Fruit fly (Drosophila melanogaster): ENCODE results near the gene CG33169.

Gene CG33169

DNA sequence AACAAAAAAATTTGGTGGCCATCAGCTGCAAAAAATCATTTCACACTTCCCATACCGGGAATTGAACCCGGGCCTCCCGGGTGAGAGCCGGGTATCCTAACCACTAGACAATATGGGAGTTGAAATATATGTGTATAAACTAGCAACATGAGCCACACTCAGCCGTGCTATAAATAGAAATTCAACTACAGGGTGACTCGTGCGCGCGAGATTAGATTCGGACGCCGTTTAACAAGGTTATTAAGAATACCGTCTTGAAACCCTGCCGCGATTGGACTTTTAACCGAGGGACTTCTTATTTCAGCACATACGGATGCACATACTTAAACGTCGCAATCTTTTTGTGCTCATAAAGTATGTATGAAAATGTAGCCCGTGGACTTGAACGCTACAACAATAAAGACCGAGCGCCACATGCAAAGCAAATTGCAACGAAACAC, 16.0 kb upstream of the CG33169 start (continued):
- TF ChIP-seq stc (GFP tag; IDR thresholded peaks at IDR 0.05) (no peak), CG2202 (tag; optimal IDR thresholded peaks at IDR 0.05) (no peak), CG2875 (GFP tag; optimal IDR thresholded peaks at IDR 0.05) (no peak), Hr39 (optimal IDR thresholded peaks at IDR 0.05) (no peak), CG14014 (GFP tag; IDR thresholded peaks at IDR 0.05) (no peak), CG9437 (GFP tag; optimal IDR thresholded peaks at IDR 0.05) (no peak), odd (GFP tag; optimal IDR thresholded peaks at IDR 0.05) (no peak), slbo (GFP tag; IDR thresholded peaks at IDR 0.05) (no peak), Rfx (GFP tag; IDR thresholded peaks at IDR 0.05) (no peak), zf30C (GFP tag; optimal IDR thresholded peaks at IDR 0.05) (no peak), Max (GFP tag; optimal IDR thresholded peaks at IDR 0.05) (no peak), CG43689 (GFP tag; IDR thresholded peaks at IDR 0.05) (no peak), jing (GFP tag; optimal IDR thresholded peaks at IDR 0.05) (no peak), cas (GFP tag; IDR thresholded peaks at IDR 0.05) (0 out of 2 replicates have a peak, but pooled peaks have one; percentile 15), Blimp-1 (GFP tag; optimal IDR thresholded peaks at IDR 0.05) (no peak), Fer2 (tag; optimal IDR thresholded peaks at IDR 0.05) (no peak), CG6689 (GFP tag; IDR thresholded peaks at IDR 0.05) (no peak), MTF-1 (GFP tag; optimal IDR thresholded peaks at IDR 0.05; ENCODE audit: borderline replicate concordance) (no peak), CG33213 (GFP tag; optimal IDR thresholded peaks at IDR 0.05) (no peak), CG10366 (GFP tag; IDR thresholded peaks at IDR 0.05) (no peak), ssp (GFP tag; IDR thresholded peaks at IDR 0.05) (no peak), gsb-n (tag; optimal IDR thresholded peaks at IDR 0.05) (no peak), peb (GFP tag; IDR thresholded peaks at IDR 0.05) (no peak), fd64A (GFP tag; optimal IDR thresholded peaks at IDR 0.05) (no peak), H15 (GFP tag; IDR thresholded peaks at IDR 0.05) (no peak), E2f2 (GFP tag; IDR thresholded peaks at IDR 0.05) (no peak), hth (optimal IDR thresholded peaks at IDR 0.05) (no peak), Chrac-16 (GFP tag; optimal IDR thresholded peaks at IDR 0.05) (no peak), nerfin-2 (GFP tag; IDR thresholded peaks at IDR 0.05; ENCODE audit: partially characterized antibody) (peak; percentile 94), Hmx (GFP tag; optimal IDR thresholded peaks at IDR 0.05) (no peak), vnd (GFP tag; IDR thresholded peaks at IDR 0.05; ENCODE audit: partially characterized antibody) (peak; percentile 84), pzg (GFP tag; optimal IDR thresholded peaks at IDR 0.05) (no peak), vvl (GFP tag; IDR thresholded peaks at IDR 0.05) (0 out of 2 replicates have a peak, but pooled peaks have one; percentile 20), Lpt (GFP tag; optimal IDR thresholded peaks at IDR 0.05) (no peak), MBD-R2 (GFP tag; IDR thresholded peaks at IDR 0.05) (no peak), esg (GFP tag; conservative IDR thresholded peaks at IDR 0.05) (no peak), CG1529 (GFP tag; optimal IDR thresholded peaks at IDR 0.05) (no peak), Adf1 (GFP tag; IDR thresholded peaks at IDR 0.05) (no peak), CG9797 (GFP tag; optimal IDR thresholded peaks at IDR 0.05) (no peak), dan (GFP tag; IDR thresholded peaks at IDR 0.05) (no peak), HmgZ (tag; optimal IDR thresholded peaks at IDR 0.05) (peak; percentile 13), gt (GFP tag; IDR thresholded peaks at IDR 0.05) (no peak), zfh1 (GFP tag; IDR thresholded peaks at IDR 0.05) (no peak), CG42726 (GFP tag; IDR thresholded peaks at IDR 0.05; ENCODE audit: partially characterized antibody) (peak; percentile 94), Dref (GFP tag; IDR thresholded peaks at IDR 0.05) (no peak), tgo (GFP tag; IDR thresholded peaks at IDR 0.05) (no peak), tap (tag; optimal IDR thresholded peaks at IDR 0.05) (peak; percentile 44), slou (GFP tag; optimal IDR thresholded peaks at IDR 0.05) (no peak), nerfin-1 (tag; optimal IDR thresholded peaks at IDR 0.05) (no peak), amos (GFP tag; IDR thresholded peaks at IDR 0.05; ENCODE audit: partially characterized antibody) (peak; percentile 89), CG4328 (GFP tag; optimal IDR thresholded peaks at IDR 0.05) (no peak), CG11560 (tag; IDR thresholded peaks at IDR 0.05) (no peak), CG14860 (GFP tag; IDR thresholded peaks at IDR 0.05; ENCODE audit: partially characterized antibody) (peak; percentile 95)
